Worm (Caenorhabditis elegans) whole organism, late embryonic: ENCODE measurements around the gene lim-8.

ENCODE experiments used
- C38D4.7 ChIP-seq: fragments of 200-800 bp; sonication (Bioruptor generic); optimal IDR thresholded peaks from 2 replicates; lab custom pipeline; 2018; ENCODE audit warnings: mild to moderate bottlenecking, missing genetic modification characterization, moderate library complexity, missing compliant biosample characterization
- K09A11.1 ChIP-seq: sonication (generic microtip); optimal IDR thresholded peaks from 2 replicates; lab custom pipeline; 2017; ENCODE audit warnings: antibody characterized with exemption, mild to moderate bottlenecking, missing genetic modification characterization, missing compliant biosample characterization; ENCODE audit not compliant: insufficient read depth
- T23F11.4 ChIP-seq: fragments of 200-800 bp; sonication (Bioruptor generic); optimal IDR thresholded peaks from 2 replicates; lab custom pipeline; 2018; ENCODE audit warnings: mild to moderate bottlenecking, missing genetic modification characterization, missing compliant biosample characterization
- ahr-1 ChIP-seq: sonication (generic microtip); optimal IDR thresholded peaks from 2 replicates; lab custom pipeline; 2016; ENCODE audit warnings: missing genetic modification characterization, missing compliant biosample characterization
- ama-1 ChIP-seq: fragments of 150-350 bp; optimal IDR thresholded peaks from 2 replicates; lab custom pipeline; 2014
- ceh-14 ChIP-seq: sonication (generic microtip); optimal IDR thresholded peaks from 2 replicates; lab custom pipeline; 2016; ENCODE audit warnings: missing genotype, missing genetic modification characterization, missing compliant biosample characterization
- ceh-19 ChIP-seq: fragments of 200-800 bp; sonication (Bioruptor generic); optimal IDR thresholded peaks from 2 replicates; lab custom pipeline; 2018; ENCODE audit warnings: mild to moderate bottlenecking, missing genetic modification characterization, missing compliant biosample characterization
- ceh-24 ChIP-seq: sonication (generic microtip); optimal IDR thresholded peaks from 2 replicates; lab custom pipeline; 2016; ENCODE audit warnings: mild to moderate bottlenecking, missing genetic modification characterization, missing compliant biosample characterization
- ceh-31 ChIP-seq: sonication (generic microtip); optimal IDR thresholded peaks from 2 replicates; lab custom pipeline; 2016; ENCODE audit warnings: missing genetic modification characterization, missing compliant biosample characterization
- ceh-34 ChIP-seq: sonication (generic microtip); optimal IDR thresholded peaks from 2 replicates; lab custom pipeline; 2016; ENCODE audit warnings: mild to moderate bottlenecking, missing genetic modification characterization, missing compliant biosample characterization
- ceh-45 ChIP-seq: fragments of 200-800 bp; sonication (Bioruptor generic); IDR thresholded peaks from 2 replicates; pipeline ENCODE4 v1.3.6; 2022; ENCODE audit warnings: missing genetic modification reagents, missing genetic modification characterization, missing compliant biosample characterization
- ceh-6 ChIP-seq: fragments of 200-800 bp; sonication (Bioruptor generic); optimal IDR thresholded peaks from 2 replicates; lab custom pipeline; 2018; ENCODE audit warnings: mild to moderate bottlenecking, missing genetic modification characterization, missing compliant biosample characterization
- ceh-9 ChIP-seq: sonication (generic microtip); optimal IDR thresholded peaks from 2 replicates; lab custom pipeline; 2016; ENCODE audit warnings: mild to moderate bottlenecking, missing genetic modification characterization, inconsistent platforms, missing compliant biosample characterization
- che-1 ChIP-seq: sonication (generic microtip); optimal IDR thresholded peaks from 2 replicates; lab custom pipeline; 2016; ENCODE audit warnings: mild to moderate bottlenecking, missing genetic modification characterization, missing compliant biosample characterization
- dmd-4 ChIP-seq: sonication (generic microtip); optimal IDR thresholded peaks from 2 replicates; lab custom pipeline; 2016; ENCODE audit warnings: borderline replicate concordance, missing genetic modification characterization, missing compliant biosample characterization
- dve-1 ChIP-seq: sonication (generic microtip); optimal IDR thresholded peaks from 2 replicates; lab custom pipeline; 2017; ENCODE audit warnings: antibody characterized with exemption, mild to moderate bottlenecking, missing genetic modification characterization, missing compliant biosample characterization
- elt-2 ChIP-seq: sonication (generic microtip); optimal IDR thresholded peaks from 2 replicates; lab custom pipeline; 2016; ENCODE audit warnings: missing genetic modification reagents, missing genetic modification characterization, missing compliant biosample characterization
- fax-1 ChIP-seq: sonication (generic microtip); optimal IDR thresholded peaks from 2 replicates; lab custom pipeline; 2016; ENCODE audit warnings: missing genotype, missing genetic modification characterization, missing compliant biosample characterization
- fkh-6 ChIP-seq: sonication (generic microtip); optimal IDR thresholded peaks from 2 replicates; lab custom pipeline; 2016; ENCODE audit warnings: missing genetic modification characterization, missing compliant biosample characterization
- gmeb-2 ChIP-seq: sonication (generic microtip); optimal IDR thresholded peaks from 2 replicates; lab custom pipeline; 2016; ENCODE audit warnings: missing genetic modification characterization, inconsistent platforms, missing compliant biosample characterization
- hlh-15 ChIP-seq: sonication (generic microtip); optimal IDR thresholded peaks from 2 replicates; lab custom pipeline; 2016; ENCODE audit warnings: missing genetic modification characterization, missing compliant biosample characterization
- hlh-30 ChIP-seq: sonication (generic microtip); optimal IDR thresholded peaks from 2 replicates; lab custom pipeline; 2017; ENCODE audit warnings: antibody characterized with exemption, missing genetic modification characterization, missing compliant biosample characterization; ENCODE audit not compliant: insufficient read depth
- hlh-6 ChIP-seq: sonication (generic microtip); optimal IDR thresholded peaks from 2 replicates; lab custom pipeline; 2016; ENCODE audit warnings: missing genotype, missing genetic modification characterization, missing compliant biosample characterization
- hlh-8 ChIP-seq: sonication (generic microtip); optimal IDR thresholded peaks from 2 replicates; lab custom pipeline; 2016; ENCODE audit warnings: missing genotype, missing genetic modification characterization, missing compliant biosample characterization
- lim-6 ChIP-seq: sonication (generic microtip); optimal IDR thresholded peaks from 2 replicates; lab custom pipeline; 2016; ENCODE audit warnings: missing genetic modification characterization, missing compliant biosample characterization
- lin-11 ChIP-seq: fragments of 200-800 bp; sonication (Bioruptor generic); optimal IDR thresholded peaks from 2 replicates; lab custom pipeline; 2018; ENCODE audit warnings: mild to moderate bottlenecking, missing genetic modification characterization, missing compliant biosample characterization
- madf-2 ChIP-seq: sonication (generic microtip); optimal IDR thresholded peaks from 2 replicates; lab custom pipeline; 2017; ENCODE audit warnings: missing genetic modification characterization, missing compliant biosample characterization
- nfya-1 ChIP-seq: sonication (generic microtip); optimal IDR thresholded peaks from 2 replicates; lab custom pipeline; 2017; ENCODE audit warnings: missing genetic modification characterization, mild to moderate bottlenecking, missing compliant biosample characterization, antibody characterized with exemption, moderate library complexity
- nhr-11 ChIP-seq: fragments of 150-350 bp; optimal IDR thresholded peaks from 2 replicates; lab custom pipeline; 2014; ENCODE audit warnings: missing biosample characterization, missing genetic modification characterization
- nhr-232 ChIP-seq: sonication (generic microtip); optimal IDR thresholded peaks from 2 replicates; lab custom pipeline; 2016; ENCODE audit warnings: missing genetic modification characterization, missing compliant biosample characterization
- pag-3 ChIP-seq: sonication (generic microtip); optimal IDR thresholded peaks from 2 replicates; lab custom pipeline; 2016; ENCODE audit warnings: missing compliant biosample characterization, missing genetic modification characterization, borderline replicate concordance
- pat-9 ChIP-seq: fragments of 200-800 bp; sonication (Bioruptor generic); optimal IDR thresholded peaks from 2 replicates; lab custom pipeline; 2018; ENCODE audit warnings: mild to moderate bottlenecking, missing genetic modification characterization, moderate library complexity, missing compliant biosample characterization
- pax-1 ChIP-seq: fragments of 150-350 bp; optimal IDR thresholded peaks from 2 replicates; lab custom pipeline; 2014; ENCODE audit warnings: missing biosample characterization, missing genetic modification characterization
- pha-2 ChIP-seq: sonication (generic microtip); optimal IDR thresholded peaks from 2 replicates; lab custom pipeline; 2017; ENCODE audit warnings: mild to moderate bottlenecking, missing genetic modification characterization, missing compliant biosample characterization
- pros-1 ChIP-seq: fragments of 150-350 bp; optimal IDR thresholded peaks from 2 replicates; lab custom pipeline; 2014; ENCODE audit warnings: missing biosample characterization, missing genetic modification reagents, missing genetic modification characterization
- sox-2 ChIP-seq: fragments of 200-800 bp; sonication (Bioruptor generic); IDR thresholded peaks from 2 replicates; pipeline ENCODE4 v1.3.6; 2022; ENCODE audit warnings: missing genetic modification reagents, missing genetic modification characterization, missing compliant biosample characterization
- tbx-2 ChIP-seq: sonication (generic microtip); optimal IDR thresholded peaks from 2 replicates; lab custom pipeline; 2016; ENCODE audit warnings: missing genetic modification characterization, missing compliant biosample characterization
- tbx-7 ChIP-seq: sonication (generic microtip); optimal IDR thresholded peaks from 2 replicates; lab custom pipeline; 2016; ENCODE audit warnings: missing genotype, missing genetic modification characterization, missing compliant biosample characterization
- ttx-3 ChIP-seq: sonication (generic microtip); optimal IDR thresholded peaks from 2 replicates; lab custom pipeline; 2016; ENCODE audit warnings: missing genetic modification reagents, missing genetic modification characterization, missing compliant biosample characterization
- unc-3 ChIP-seq, 2 experiments: fragments of 200-800 bp in 1 of 2; sonication (Bioruptor generic) in 1 of 2; sonication (generic microtip) in 1 of 2; conservative IDR thresholded peaks in 1 of 2; optimal IDR thresholded peaks in 1 of 2; 2 replicates each; pipeline versions ENCODE4 v1.3.6 to Lab custom; 2016 to 2022; ENCODE audit warnings: missing compliant biosample characterization in 2 of 2, missing genetic modification characterization in 2 of 2, missing genetic modification reagents in 1 of 2
- unc-42 ChIP-seq: sonication (generic microtip); optimal IDR thresholded peaks from 2 replicates; lab custom pipeline; 2016; ENCODE audit warnings: missing genotype, missing genetic modification characterization, missing compliant biosample characterization
- unc-55 ChIP-seq: sonication (generic microtip); optimal IDR thresholded peaks from 2 replicates; lab custom pipeline; 2017; ENCODE audit warnings: missing biosample characterization, missing genetic modification reagents, missing genetic modification characterization
- zip-5 ChIP-seq: sonication (generic microtip); optimal IDR thresholded peaks from 2 replicates; lab custom pipeline; 2016; ENCODE audit warnings: missing genetic modification characterization, missing compliant biosample characterization
- ztf-16 ChIP-seq: sonication (generic microtip); optimal IDR thresholded peaks from 2 replicates; lab custom pipeline; 2017; ENCODE audit warnings: missing genetic modification characterization, missing compliant biosample characterization

The lim-8 gene

ce11 chrIII:6798906-6799305, 3.7 kb upstream of the lim-8 start:
- TF ChIP-seq madf-2 (tag; lab: Kevin White, UChicago) (no peak), unc-42 (tag; lab: Kevin White, UChicago) (no peak), C38D4.7 (GFP tag; lab: Kevin White, UChicago) (no peak)
- TF ChIP-seq, all 69 proteins: peak for 0

ce11 chrIII:6799664-6800063, 2.9 kb upstream of the lim-8 start:
- no peak for TF ChIP-seq ztf-16 (tag; lab: Kevin White, UChicago)
- TF ChIP-seq tbx-7: no peak
- no peak for TF ChIP-seq gmeb-2 (tag; lab: Kevin White, UChicago)
- no peak for TF ChIP-seq pax-1 (tag; lab: Kevin White, UChicago)
- no peak for TF ChIP-seq K09A11.1 (tag; lab: Kevin White, UChicago)
- no peak for TF ChIP-seq ahr-1 (tag; lab: Kevin White, UChicago)
- TF ChIP-seq pat-9 (tag; lab: Kevin White, UChicago): no peak
- no peak for TF ChIP-seq nhr-232 (tag; lab: Kevin White, UChicago)
- no peak for TF ChIP-seq hlh-8 (tag; lab: Kevin White, UChicago)
- no peak for TF ChIP-seq elt-2 (tag; lab: Kevin White, UChicago)
- TF ChIP-seq dve-1: no peak
- TF ChIP-seq unc-42 (tag; lab: Kevin White, UChicago): no peak
- no peak for TF ChIP-seq nfya-1 (tag; lab: Kevin White, UChicago)
- no peak for TF ChIP-seq lin-11 (tag; lab: Kevin White, UChicago)
- no peak for TF ChIP-seq che-1 (tag; lab: Kevin White, UChicago)
- TF ChIP-seq nhr-11 (tag; lab: Kevin White, UChicago): no peak
- no peak for TF ChIP-seq ceh-34 (tag; lab: Kevin White, UChicago)

- TF ChIP-seq elt-2 (tag; lab: Kevin White, UChicago) (peak; percentile 50), pha-2 (no peak), lim-6 (tag; lab: Kevin White, UChicago) (no peak), hlh-15 (tag; lab: Kevin White, UChicago) (no peak)
Measured at ce11 chrIII:6803107-6803506, 519 bp downstream of the lim-8 start.

ce11 chrIII:6805397-6805796, 2.8 kb downstream of the lim-8 start:
- TF ChIP-seq K09A11.1 (tag; lab: Kevin White, UChicago) (peak; percentile 58), ceh-31 (tag; lab: Kevin White, UChicago) (no peak), gmeb-2 (tag; lab: Kevin White, UChicago) (peak; percentile 44), fax-1 (tag; lab: Kevin White, UChicago) (peak; percentile 4), nhr-11 (tag; lab: Kevin White, UChicago) (no peak), dve-1 (peak; percentile 22), unc-55 (no peak), zip-5 (no peak), T23F11.4 (GFP tag; lab: Kevin White, UChicago) (no peak), hlh-15 (tag; lab: Kevin White, UChicago) (peak; percentile 37), ceh-19 (GFP tag; lab: Kevin White, UChicago) (no peak), lin-11 (tag; lab: Kevin White, UChicago) (peak; percentile 18), ceh-45 (GFP tag; lab: Robert Waterston, UW) (peak; percentile 60; the same call in 1 of the 2 replicates), dmd-4 (peak; percentile 35), hlh-8 (tag; lab: Kevin White, UChicago) (peak; percentile 4), elt-2 (tag; lab: Kevin White, UChicago) (peak; percentile 47), nfya-1 (tag; lab: Kevin White, UChicago) (no peak), ttx-3 (tag; lab: Kevin White, UChicago) (peak; percentile 35), hlh-30 (tag; lab: Kevin White, UChicago) (no peak), ceh-24 (tag; lab: Kevin White, UChicago) (no peak), lim-6 (tag; lab: Kevin White, UChicago) (no peak), pax-1 (tag; lab: Kevin White, UChicago) (no peak), nhr-232 (tag; lab: Kevin White, UChicago) (peak; percentile 40), sox-2 (GFP tag; lab: Robert Waterston, UW) (no peak), unc-3 (GFP tag; conservative IDR thresholded peaks at IDR 0.05; lab: Robert Waterston, UW) (no peak), unc-3 (tag; optimal IDR thresholded peaks at IDR 0.05; lab: Kevin White, UChicago) (no peak), ceh-14 (tag; lab: Kevin White, UChicago) (no peak), pros-1 (tag; lab: Kevin White, UChicago) (no peak), ceh-9 (tag; lab: Kevin White, UChicago) (no peak), tbx-2 (peak; percentile 30), fkh-6 (tag; lab: Kevin White, UChicago) (no peak), ama-1 (lab: Kevin White, UChicago) (no peak), ceh-6 (peak; percentile 41), pag-3 (tag; lab: Kevin White, UChicago) (no peak), hlh-6 (tag; lab: Kevin White, UChicago) (no peak)
